Worm (Caenorhabditis elegans) whole organism, L2 larva: ENCODE measurements around the gene ire-1.

Experiments
- F13H6.1 ChIP-seq: sonication (generic microtip); optimal IDR thresholded peaks from 2 replicates; lab custom pipeline; 2016; ENCODE audit warnings: missing genetic modification characterization, missing compliant biosample characterization
- Y55F3AM.14 ChIP-seq: fragments of 200-800 bp; sonication (Bioruptor generic); optimal IDR thresholded peaks from 2 replicates; lab custom pipeline; 2018; ENCODE audit warnings: mild to moderate bottlenecking, missing genetic modification characterization, missing compliant biosample characterization
- aly-2 ChIP-seq: fragments of 150-350 bp; optimal IDR thresholded peaks from 2 replicates; lab custom pipeline; 2014; ENCODE audit warnings: missing biosample characterization, missing genetic modification characterization
- ama-1 ChIP-seq: fragments of 150-350 bp; optimal IDR thresholded peaks from 2 replicates; lab custom pipeline; 2018; ENCODE audit warnings: inconsistent platforms
- blmp-1 ChIP-seq: sonication (generic microtip); optimal IDR thresholded peaks from 2 replicates; lab custom pipeline; 2017; ENCODE audit warnings: missing genetic modification characterization, mild to moderate bottlenecking, missing compliant biosample characterization, antibody characterized with exemption, moderate library complexity; ENCODE audit not compliant: insufficient read depth
- ceh-82 ChIP-seq: fragments of 150-350 bp; optimal IDR thresholded peaks from 2 replicates; lab custom pipeline; 2014; ENCODE audit warnings: missing biosample characterization, missing genetic modification characterization
- lin-11 ChIP-seq: fragments of 150-350 bp; sonication (generic microtip); optimal IDR thresholded peaks from 2 replicates; lab custom pipeline; 2014; ENCODE audit warnings: missing biosample characterization, missing genetic modification characterization, inconsistent platforms, mixed read lengths
- lin-39 ChIP-seq: fragments of 150-350 bp; optimal IDR thresholded peaks from 2 replicates; lab custom pipeline; 2014; ENCODE audit warnings: missing biosample characterization, missing genetic modification reagents, missing genetic modification characterization
- mbf-1 ChIP-seq: sonication (generic microtip); optimal IDR thresholded peaks from 2 replicates; lab custom pipeline; 2017; ENCODE audit warnings: missing biosample characterization, missing genetic modification characterization
- mdl-1 ChIP-seq, 2 experiments: fragments of 150-350 bp in 1 of 2; sonication (generic microtip) in 1 of 2; optimal IDR thresholded peaks; 2 replicates each; lab custom pipeline; 2017; ENCODE audit warnings: missing biosample characterization in 2 of 2, missing genetic modification characterization in 2 of 2
- nhr-237 ChIP-seq: fragments of 150-350 bp; optimal IDR thresholded peaks from 2 replicates; lab custom pipeline; 2014; ENCODE audit warnings: missing biosample characterization, missing genetic modification characterization
- nhr-77 ChIP-seq: fragments of 150-350 bp; optimal IDR thresholded peaks from 2 replicates; lab custom pipeline; 2014; ENCODE audit warnings: missing biosample characterization, missing genetic modification characterization
- unc-62 ChIP-seq: fragments of 150-350 bp; optimal IDR thresholded peaks from 2 replicates; lab custom pipeline; 2014; ENCODE audit warnings: missing biosample characterization, missing genetic modification reagents, missing genetic modification characterization
- zag-1 ChIP-seq: fragments of 150-350 bp; optimal IDR thresholded peaks from 2 replicates; lab custom pipeline; 2014; ENCODE audit warnings: missing biosample characterization, missing genetic modification characterization

- TF ChIP-seq unc-62 (GFP tag; lab: Kevin White, UChicago) (no peak), ceh-82 (tag; lab: Kevin White, UChicago) (no peak), aly-2 (tag; lab: Kevin White, UChicago) (no peak), nhr-77 (tag; lab: Kevin White, UChicago) (no peak), blmp-1 (tag; lab: Kevin White, UChicago) (no peak), zag-1 (tag; lab: Kevin White, UChicago) (no peak), lin-11 (tag; lab: Kevin White, UChicago) (no peak), ama-1 (lab: Kevin White, UChicago) (no peak), lin-39 (tag; lab: Kevin White, UChicago) (no peak), nhr-237 (tag; lab: Kevin White, UChicago) (no peak), Y55F3AM.14 (no peak), mbf-1 (tag; lab: Kevin White, UChicago) (no peak), mdl-1 (tag; optimal IDR thresholded peaks at IDR 0.05; lab: Kevin White, UChicago) (no peak), F13H6.1 (tag; lab: Kevin White, UChicago) (no peak)
These were observed 48.7 kb upstream of the ire-1 start, which contains the start of the genes decr-1.3 and T05C12.1 for ce11 chrII:8173449-8173848.
